Fruit fly (Drosophila melanogaster) whole organism, pupa: Measurements from ENCODE around the gene Kap3.
A peak's percentile ranks its signal among the peaks of the same experiment; 100 is the strongest.

Experiments used
- CG10348 ChIP-seq: fragments of 200-800 bp; sonication (Bioruptor generic); IDR thresholded peaks from 2 replicates; pipeline ENCODE4 v1.3.6; 2022; ENCODE audit warnings: missing biosample characterization, missing genetic modification characterization
- CG12605 ChIP-seq: fragments of 200-800 bp; sonication (Bioruptor generic); IDR thresholded peaks from 2 replicates; pipeline ENCODE4 v1.3.6; 2022; ENCODE audit warnings: missing biosample characterization, missing genetic modification characterization
- CG13204 ChIP-seq: fragments of 200-800 bp; sonication (Bioruptor generic); optimal IDR thresholded peaks from 2 replicates; lab custom pipeline; 2018; ENCODE audit warnings: missing biosample characterization, mild to moderate bottlenecking, missing genetic modification characterization, moderate library complexity
- CG14655 ChIP-seq: fragments of 200-800 bp; sonication (Bioruptor generic); optimal IDR thresholded peaks from 3 replicates; lab custom pipeline; 2017; ENCODE audit warnings: mild to moderate bottlenecking, missing biosample characterization, missing genetic modification reagents, missing genetic modification characterization
- CG15710 ChIP-seq: fragments of 200-800 bp; sonication (Bioruptor generic); optimal IDR thresholded peaks from 2 replicates; lab custom pipeline; 2018; ENCODE audit warnings: missing biosample characterization, mild to moderate bottlenecking, missing genetic modification characterization, moderate library complexity
- CG17806 ChIP-seq: fragments of 200-800 bp; sonication (Bioruptor generic); optimal IDR thresholded peaks from 2 replicates; lab custom pipeline; 2018; ENCODE audit warnings: missing biosample characterization, mild to moderate bottlenecking, missing genetic modification characterization, moderate library complexity
- CG32121 ChIP-seq: fragments of 200-800 bp; sonication (Bioruptor generic); IDR thresholded peaks from 2 replicates; pipeline ENCODE4 v1.3.6; 2022; ENCODE audit warnings: missing biosample characterization, missing genetic modification characterization
- CG34367 ChIP-seq: fragments of 200-800 bp; sonication (Bioruptor generic); optimal IDR thresholded peaks from 2 replicates; lab custom pipeline; 2018; ENCODE audit warnings: missing biosample characterization, mild to moderate bottlenecking, missing genetic modification characterization
- CG4496 ChIP-seq: fragments of 200-800 bp; sonication (Bioruptor generic); IDR thresholded peaks from 3 replicates; pipeline ENCODE4 v1.3.6; 2022; ENCODE audit warnings: missing biosample characterization, missing genetic modification characterization
- CG8159 ChIP-seq: fragments of 200-800 bp; sonication (Bioruptor generic); optimal IDR thresholded peaks from 3 replicates; lab custom pipeline; 2018; ENCODE audit warnings: missing biosample characterization, mild to moderate bottlenecking, missing genetic modification characterization, moderate library complexity
- CG8301 ChIP-seq: fragments of 200-800 bp; sonication (Bioruptor generic); optimal IDR thresholded peaks from 2 replicates; lab custom pipeline; 2018; ENCODE audit warnings: missing biosample characterization, mild to moderate bottlenecking, missing genetic modification characterization
- CG9948 ChIP-seq: fragments of 200-800 bp; sonication (Bioruptor generic); optimal IDR thresholded peaks from 2 replicates; lab custom pipeline; 2018; ENCODE audit warnings: missing biosample characterization, mild to moderate bottlenecking, missing genetic modification characterization, moderate library complexity
- D1 ChIP-seq: fragments of 200-800 bp; sonication (Bioruptor generic); optimal IDR thresholded peaks from 2 replicates; lab custom pipeline; 2018; ENCODE audit warnings: missing biosample characterization, mild to moderate bottlenecking, missing genetic modification characterization, moderate library complexity
- EcR ChIP-seq: fragments of 200-800 bp; sonication (Bioruptor generic); optimal IDR thresholded peaks from 3 replicates; lab custom pipeline; 2019; ENCODE audit warnings: missing biosample characterization, missing genetic modification characterization, mild to moderate bottlenecking, moderate library complexity, missing genetic modification reagents
- Ets98B ChIP-seq: fragments of 200-800 bp; sonication (Bioruptor generic); IDR thresholded peaks from 2 replicates; pipeline ENCODE4 v1.3.6; 2022; ENCODE audit warnings: missing biosample characterization, missing genetic modification characterization
- Pif1A ChIP-seq: fragments of 200-800 bp; sonication (Bioruptor generic); optimal IDR thresholded peaks from 3 replicates; lab custom pipeline; 2016; ENCODE audit warnings: missing biosample characterization, missing genetic modification characterization
- Pif1B ChIP-seq: fragments of 200-800 bp; sonication (Bioruptor generic); optimal IDR thresholded peaks from 3 replicates; lab custom pipeline; 2016; ENCODE audit warnings: missing biosample characterization, missing genetic modification characterization
- Snoo ChIP-seq: fragments of 200-800 bp; sonication (Bioruptor generic); optimal IDR thresholded peaks from 3 replicates; lab custom pipeline; 2017; ENCODE audit warnings: missing biosample characterization, mild to moderate bottlenecking, missing genetic modification characterization, inconsistent platforms
- fd96Ca ChIP-seq: fragments of 200-800 bp; sonication (Bioruptor generic); IDR thresholded peaks from 3 replicates; pipeline ENCODE4 v1.3.6; 2022; ENCODE audit warnings: missing biosample characterization, missing genetic modification characterization
- gl ChIP-seq: fragments of 200-800 bp; sonication (Bioruptor generic); optimal IDR thresholded peaks from 2 replicates; lab custom pipeline; 2018; ENCODE audit warnings: missing biosample characterization, mild to moderate bottlenecking, missing genetic modification characterization
- rn ChIP-seq: fragments of 200-800 bp; sonication (Bioruptor generic); IDR thresholded peaks from 2 replicates; pipeline ENCODE4 v1.3.6; 2022; ENCODE audit warnings: missing biosample characterization, missing genetic modification characterization

Gene Kap3

DNA sequence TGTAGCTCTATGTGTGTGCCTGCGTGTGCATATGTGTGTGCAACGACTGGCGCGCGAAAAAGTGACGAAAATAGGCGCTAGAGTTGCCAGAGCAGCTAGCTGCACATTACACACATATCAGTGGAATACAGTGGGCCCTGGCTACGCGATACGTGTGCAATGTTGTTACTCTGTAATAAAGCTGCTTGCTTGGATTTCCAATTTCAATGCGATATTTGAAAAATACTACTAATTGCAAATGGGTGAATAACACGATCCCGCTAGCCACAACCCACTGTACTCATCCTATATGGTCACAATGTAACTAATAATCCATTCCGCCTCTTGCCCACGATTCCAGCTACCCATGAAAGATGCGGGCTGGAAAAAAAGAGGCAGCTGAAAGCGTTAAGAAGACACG is 11.5 kb upstream of the Kap3 start:
- peak; percentile 92 for TF ChIP-seq CG34367 (tag; lab: Kevin White, UChicago)
- TF ChIP-seq CG9948 (tag; lab: Kevin White, UChicago) = peak; percentile 88
- peak; percentile 98 for TF ChIP-seq Ets98B
- peak; percentile 99 for TF ChIP-seq CG4496 (GFP tag; lab: Robert Waterston, UW)
- TF ChIP-seq CG15710 (tag; lab: Kevin White, UChicago) = peak; percentile 91
- TF ChIP-seq EcR (GFP tag; lab: Kevin White, UChicago) = no peak
- peak; percentile 90 for TF ChIP-seq gl
- TF ChIP-seq D1 (tag; lab: Kevin White, UChicago) = no peak
- TF ChIP-seq rn (GFP tag; lab: Robert Waterston, UW) = peak; percentile 94
- TF ChIP-seq Pif1A = peak; percentile 95
- peak; percentile 95 for TF ChIP-seq CG8301 (tag; lab: Kevin White, UChicago)
- peak; percentile 90 for TF ChIP-seq Snoo (tag; lab: Kevin White, UChicago)
- TF ChIP-seq CG10348 = peak; percentile 91
- peak; percentile 90 for TF ChIP-seq CG17806 (tag; lab: Kevin White, UChicago)
- peak; percentile 95 for TF ChIP-seq CG14655 (GFP tag; lab: Kevin White, UChicago)
- peak; percentile 88 for TF ChIP-seq Pif1B (GFP tag; lab: Kevin White, UChicago)
- peak; percentile 99 for TF ChIP-seq fd96Ca (GFP tag; lab: Robert Waterston, UW)
- peak; percentile 89 for TF ChIP-seq CG8159 (tag; lab: Kevin White, UChicago)
- TF ChIP-seq CG32121 (GFP tag; lab: Robert Waterston, UW) = peak; percentile 98
- TF ChIP-seq CG13204 (GFP tag; lab: Kevin White, UChicago) = peak; percentile 88
- peak; percentile 97 for TF ChIP-seq CG12605 (GFP tag; lab: Robert Waterston, UW)

DNA sequence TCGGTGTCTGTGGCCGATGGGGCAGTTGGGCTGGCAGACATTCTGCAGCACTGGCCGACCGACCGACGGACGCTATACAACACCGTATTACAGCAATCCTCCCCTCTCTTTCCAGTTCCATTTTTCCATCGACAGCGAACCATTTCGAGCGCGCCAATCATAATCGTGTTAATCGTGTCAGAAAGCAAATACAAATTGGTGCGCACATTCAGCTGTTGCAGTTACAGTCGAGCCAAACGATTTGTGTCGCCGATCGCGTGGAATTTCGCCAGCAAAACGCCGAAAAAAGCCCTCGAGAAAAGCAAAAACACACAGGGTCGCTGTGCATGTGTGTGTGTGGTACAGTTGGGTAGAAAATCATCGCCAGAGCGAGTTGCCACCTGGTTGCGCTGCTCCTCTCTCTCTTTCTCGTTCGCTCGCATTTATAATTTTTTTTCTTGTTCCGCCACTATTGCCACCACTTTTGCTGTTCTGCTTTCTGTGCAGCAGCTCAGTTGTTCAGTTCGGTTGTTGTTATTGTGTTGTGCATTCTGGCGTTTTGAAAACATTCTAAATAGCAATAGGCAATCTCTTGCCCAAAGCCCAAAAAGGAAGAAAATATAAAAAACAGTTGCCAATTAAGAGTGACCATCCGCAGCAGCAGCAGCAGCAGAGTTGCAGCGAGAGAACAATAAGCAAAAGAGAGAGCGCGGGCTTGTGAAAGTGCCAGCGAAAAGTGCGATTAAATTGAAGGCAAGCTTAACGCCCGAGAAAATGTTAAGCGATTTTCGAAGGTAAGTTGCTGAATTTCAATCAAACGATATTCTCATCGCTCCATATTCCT is 10.8 kb upstream of the Kap3 start, which contains the start of gene CG1737:
Gene CG1737, plus strand, starts transcription at position 104 of the 823 bp plus-strand sequence.
- no peak for TF ChIP-seq D1 (tag; lab: Kevin White, UChicago)
- no peak for TF ChIP-seq CG14655 (GFP tag; lab: Kevin White, UChicago)
- peak; percentile 11; the same call in 1 of the 3 replicates for TF ChIP-seq CG4496 (GFP tag; lab: Robert Waterston, UW)
- TF ChIP-seq Snoo (tag; lab: Kevin White, UChicago) = no peak
- TF ChIP-seq Pif1B (GFP tag; lab: Kevin White, UChicago) = no peak
- no peak for TF ChIP-seq CG17806 (tag; lab: Kevin White, UChicago)
- TF ChIP-seq Ets98B = peak; percentile 47
- TF ChIP-seq CG8159 (tag; lab: Kevin White, UChicago) = no peak
- TF ChIP-seq Pif1A = no peak
- no peak for TF ChIP-seq CG8301 (tag; lab: Kevin White, UChicago)
- no peak for TF ChIP-seq CG12605 (GFP tag; lab: Robert Waterston, UW)

DNA sequence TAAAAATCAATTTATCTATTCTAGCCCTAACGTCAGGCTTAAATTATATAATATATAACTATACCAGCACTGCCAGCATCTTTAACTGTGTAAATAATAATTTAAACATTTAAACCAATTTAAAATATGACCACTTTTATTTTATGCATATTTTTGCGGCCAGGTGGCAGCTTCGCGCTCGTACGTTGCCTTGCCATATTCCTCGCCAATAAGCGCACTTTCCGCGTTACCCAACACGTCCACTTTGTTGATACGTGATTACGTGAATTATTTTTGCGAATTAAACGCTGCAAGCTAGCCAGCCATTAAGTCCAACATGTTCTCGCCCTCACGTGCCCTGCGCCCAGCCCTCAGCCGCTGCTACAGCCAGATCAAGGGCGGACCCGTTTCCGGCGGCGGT is 9.9 kb upstream of the Kap3 start, which contains the start of gene NdufV3:
Gene NdufV3, plus strand, starts transcription at position 219 of the 400 bp plus-strand sequence.
- TF ChIP-seq Pif1A = no peak
- TF ChIP-seq CG17806 (tag; lab: Kevin White, UChicago) = no peak
- TF ChIP-seq CG34367 (tag; lab: Kevin White, UChicago) = no peak
- no peak for TF ChIP-seq CG9948 (tag; lab: Kevin White, UChicago)
- TF ChIP-seq CG8159 (tag; lab: Kevin White, UChicago) = no peak
- TF ChIP-seq CG13204 (GFP tag; lab: Kevin White, UChicago) = no peak
- TF ChIP-seq CG14655 (GFP tag; lab: Kevin White, UChicago) = no peak
- TF ChIP-seq gl = no peak
- no peak for TF ChIP-seq EcR (GFP tag; lab: Kevin White, UChicago)
- TF ChIP-seq CG32121 (GFP tag; lab: Robert Waterston, UW) = no peak
- TF ChIP-seq CG12605 (GFP tag; lab: Robert Waterston, UW) = no peak
- TF ChIP-seq fd96Ca (GFP tag; lab: Robert Waterston, UW) = no peak
- TF ChIP-seq CG4496 (GFP tag; lab: Robert Waterston, UW) = no peak
- TF ChIP-seq rn (GFP tag; lab: Robert Waterston, UW) = no peak

DNA sequence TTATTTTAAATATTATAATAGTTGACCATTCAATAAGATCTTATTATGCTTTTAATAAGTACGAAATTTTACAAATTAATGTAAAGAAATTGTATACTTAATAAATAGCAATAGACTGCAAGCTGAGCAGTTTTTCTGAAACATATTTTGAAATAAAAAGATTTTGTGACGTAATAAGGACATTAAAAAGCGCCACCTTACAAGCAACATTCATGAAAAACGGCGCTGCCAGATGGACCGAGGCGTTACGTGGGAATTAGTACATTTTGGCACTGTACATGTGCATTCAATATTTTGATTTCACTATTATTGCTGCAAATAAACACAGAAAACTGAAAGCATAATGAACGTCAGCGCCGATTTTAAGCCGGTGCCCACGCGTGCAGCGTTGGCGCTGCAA is 8.9 kb upstream of the Kap3 start, which contains the start of gene CG1738:
Gene CG1738, plus strand, starts transcription at position 221 of the 400 bp plus-strand sequence.
- TF ChIP-seq CG10348 = no peak
- no peak for TF ChIP-seq Pif1B (GFP tag; lab: Kevin White, UChicago)
- TF ChIP-seq CG9948 (tag; lab: Kevin White, UChicago) = no peak
- no peak for TF ChIP-seq rn (GFP tag; lab: Robert Waterston, UW)
- no peak for TF ChIP-seq Ets98B
- no peak for TF ChIP-seq fd96Ca (GFP tag; lab: Robert Waterston, UW)
- no peak for TF ChIP-seq D1 (tag; lab: Kevin White, UChicago)
- no peak for TF ChIP-seq CG15710 (tag; lab: Kevin White, UChicago)

DNA sequence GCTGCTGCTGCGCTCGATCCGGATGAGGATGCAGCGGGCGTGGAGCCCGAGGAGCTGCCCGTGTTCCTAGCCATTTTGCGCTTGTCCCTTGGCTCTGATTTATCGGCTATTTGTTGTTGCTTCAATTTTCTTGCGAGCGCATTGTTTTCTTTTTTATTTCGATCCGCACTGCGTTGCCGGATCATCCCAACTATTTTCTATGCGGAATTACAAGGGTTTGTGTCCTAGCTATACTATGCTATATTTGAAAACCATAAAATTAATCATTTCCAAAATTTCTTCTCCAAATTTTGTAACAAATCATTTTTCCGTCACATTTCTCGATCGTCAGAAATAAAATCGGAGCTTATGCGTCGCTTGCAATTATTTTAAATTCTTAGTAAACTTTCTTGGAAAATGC is 7.9 kb upstream of the Kap3 start, which contains the start of the genes GCS1 and CG11756:
Gene GCS1, minus strand, starts transcription at position 193 of the 400 bp plus-strand sequence.
Gene CG11756, plus strand, starts transcription at position 312 of the 400 bp plus-strand sequence.
- TF ChIP-seq CG15710 (tag; lab: Kevin White, UChicago) = peak; percentile 1
- TF ChIP-seq CG32121 (GFP tag; lab: Robert Waterston, UW) = no peak
